Worm (Caenorhabditis elegans): ENCODE measurements around the gene attf-5.

attf-5 gene

ce11 chrX:789848-790247 lies 1.7 kb downstream of the attf-5 start:
- TF ChIP-seq sptf-1 (tag; optimal IDR thresholded peaks at IDR 0.05), result no peak

- TF ChIP-seq ceh-43 (GFP tag; optimal IDR thresholded peaks at IDR 0.05) (no peak), elt-1 (tag; optimal IDR thresholded peaks at IDR 0.05; ENCODE audit: borderline replicate concordance, insufficient read depth) (no peak), sptf-1 (tag; optimal IDR thresholded peaks at IDR 0.05) (no peak), ztf-11 (tag; optimal IDR thresholded peaks at IDR 0.05) (no peak), pha-4 (tag; optimal IDR thresholded peaks at IDR 0.05) (no peak), hlh-1 (tag; optimal IDR thresholded peaks at IDR 0.05) (no peak), tbx-8 (GFP tag; optimal IDR thresholded peaks at IDR 0.05) (no peak), drap-1 (GFP tag; optimal IDR thresholded peaks at IDR 0.05) (no peak), ceh-83 (GFP tag; optimal IDR thresholded peaks at IDR 0.05) (no peak), flh-1 (GFP tag; optimal IDR thresholded peaks at IDR 0.05) (no peak), nhr-2 (tag; optimal IDR thresholded peaks at IDR 0.05) (no peak), nhr-28 (tag; optimal IDR thresholded peaks at IDR 0.05) (no peak), elt-3 (tag; optimal IDR thresholded peaks at IDR 0.05) (no peak), nhr-12 (tag; optimal IDR thresholded peaks at IDR 0.05) (no peak), nhr-76 (tag; optimal IDR thresholded peaks at IDR 0.05) (no peak), cnd-1 (tag; optimal IDR thresholded peaks at IDR 0.05) (no peak), lin-32 (GFP tag; optimal IDR thresholded peaks at IDR 0.05) (no peak), sem-2 (GFP tag; optimal IDR thresholded peaks at IDR 0.05) (no peak)
Observed at ce11 chrX:790593-790992, 2.4 kb downstream of the attf-5 start.

ce11 chrX:802478-802877 lies 14.3 kb downstream of the attf-5 start, which contains the start of gene gtr-1:
TSS of gene gtr-1 (plus strand) at chrX:802778.
- TF ChIP-seq bed-3 (GFP tag; optimal IDR thresholded peaks at IDR 0.05) (no peak), ceh-43 (GFP tag; optimal IDR thresholded peaks at IDR 0.05) (no peak), unc-62 (GFP tag; optimal IDR thresholded peaks at IDR 0.05) (no peak), cnd-1 (tag; optimal IDR thresholded peaks at IDR 0.05) (no peak), snpc-4 (tag; optimal IDR thresholded peaks at IDR 0.05) (no peak), ham-2 (GFP tag; optimal IDR thresholded peaks at IDR 0.05) (no peak), lsy-2 (tag; optimal IDR thresholded peaks at IDR 0.05) (no peak), elt-1 (tag; optimal IDR thresholded peaks at IDR 0.05; ENCODE audit: borderline replicate concordance, insufficient read depth) (no peak), lin-13 (tag; optimal IDR thresholded peaks at IDR 0.05) (no peak), tbx-8 (GFP tag; optimal IDR thresholded peaks at IDR 0.05) (no peak), unc-39 (tag; optimal IDR thresholded peaks at IDR 0.05) (no peak)

- TF ChIP-seq lin-32 (GFP tag; optimal IDR thresholded peaks at IDR 0.05) (peak; percentile 14), nhr-28 (tag; optimal IDR thresholded peaks at IDR 0.05) (peak; percentile 66), elt-3 (tag; optimal IDR thresholded peaks at IDR 0.05) (peak; percentile 94), snpc-4 (tag; optimal IDR thresholded peaks at IDR 0.05) (no peak), ham-2 (GFP tag; optimal IDR thresholded peaks at IDR 0.05) (peak; percentile 38), ceh-83 (GFP tag; optimal IDR thresholded peaks at IDR 0.05) (peak; percentile 43), sem-2 (GFP tag; optimal IDR thresholded peaks at IDR 0.05) (no peak), ztf-11 (tag; optimal IDR thresholded peaks at IDR 0.05) (peak; percentile 84), drap-1 (GFP tag; optimal IDR thresholded peaks at IDR 0.05) (peak; percentile 93), unc-62 (GFP tag; optimal IDR thresholded peaks at IDR 0.05) (peak; percentile 69), M03D4.4 (tag; optimal IDR thresholded peaks at IDR 0.05) (peak; percentile 78), zip-8 (tag; optimal IDR thresholded peaks at IDR 0.05) (no peak), nhr-76 (tag; optimal IDR thresholded peaks at IDR 0.05) (no peak), flh-1 (GFP tag; optimal IDR thresholded peaks at IDR 0.05) (no peak), lin-13 (tag; optimal IDR thresholded peaks at IDR 0.05) (peak; percentile 84), nhr-12 (tag; optimal IDR thresholded peaks at IDR 0.05) (peak; percentile 74), elt-1 (tag; optimal IDR thresholded peaks at IDR 0.05; ENCODE audit: borderline replicate concordance, insufficient read depth) (no peak), sptf-1 (tag; optimal IDR thresholded peaks at IDR 0.05) (peak; percentile 92), nhr-2 (tag; optimal IDR thresholded peaks at IDR 0.05) (peak; percentile 38), ceh-43 (GFP tag; optimal IDR thresholded peaks at IDR 0.05) (peak; percentile 74), nhr-237 (tag; optimal IDR thresholded peaks at IDR 0.05) (peak; percentile 99), unc-120 (tag; optimal IDR thresholded peaks at IDR 0.05; ENCODE audit: poor library complexity, severe bottlenecking) (peak; percentile 78), mep-1 (tag; optimal IDR thresholded peaks at IDR 0.05) (peak; percentile 96), pha-4 (tag; optimal IDR thresholded peaks at IDR 0.05) (peak; percentile 98), blmp-1 (tag; optimal IDR thresholded peaks at IDR 0.05) (peak; percentile 16), unc-39 (tag; optimal IDR thresholded peaks at IDR 0.05) (peak; percentile 92), mls-2 (tag; optimal IDR thresholded peaks at IDR 0.05) (peak; percentile 83), tbx-8 (GFP tag; optimal IDR thresholded peaks at IDR 0.05) (peak; percentile 59), cnd-1 (tag; optimal IDR thresholded peaks at IDR 0.05) (peak; percentile 86), lsy-2 (tag; optimal IDR thresholded peaks at IDR 0.05) (peak; percentile 89), ces-1 (GFP tag; optimal IDR thresholded peaks at IDR 0.05) (peak; percentile 96), ceh-39 (tag; optimal IDR thresholded peaks at IDR 0.05) (peak; percentile 98), bed-3 (GFP tag; optimal IDR thresholded peaks at IDR 0.05) (peak; percentile 51), mab-5 (tag; optimal IDR thresholded peaks at IDR 0.05) (peak; percentile 92), hlh-1 (tag; optimal IDR thresholded peaks at IDR 0.05) (peak; percentile 84)
Observed at ce11 chrX:806515-806914, 18.4 kb downstream of the attf-5 start.
